Fruit fly (Drosophila melanogaster) whole organism, prepupa: ENCODE results near the gene CG46458.

ENCODE experiments used
- CG10631 ChIP-seq: fragments of 200-800 bp; sonication (Bioruptor generic); optimal IDR thresholded peaks from 2 replicates; lab custom pipeline; 2016; ENCODE audit warnings: missing biosample characterization, missing genetic modification characterization
- CG10669 ChIP-seq: fragments of 200-800 bp; sonication (Bioruptor generic); optimal IDR thresholded peaks from 3 replicates; lab custom pipeline; 2018; ENCODE audit warnings: missing biosample characterization, mild to moderate bottlenecking, missing genetic modification characterization, moderate library complexity
- CG11762 ChIP-seq: fragments of 200-800 bp; sonication (Bioruptor generic); optimal IDR thresholded peaks from 3 replicates; lab custom pipeline; 2016; ENCODE audit warnings: missing biosample characterization, missing genetic modification characterization; ENCODE audit not compliant: insufficient read depth
- CG15336 ChIP-seq: fragments of 200-800 bp; sonication (Bioruptor generic); IDR thresholded peaks from 2 replicates; pipeline ENCODE4 v1.3.6; 2022; ENCODE audit warnings: missing biosample characterization, missing genetic modification characterization
- CG1621 ChIP-seq: fragments of 200-800 bp; sonication (Bioruptor generic); optimal IDR thresholded peaks from 3 replicates; lab custom pipeline; 2018; ENCODE audit warnings: missing biosample characterization, mild to moderate bottlenecking, missing genetic modification characterization
- CG3032 ChIP-seq: fragments of 200-800 bp; optimal IDR thresholded peaks from 2 replicates; lab custom pipeline; 2019; ENCODE audit warnings: missing biosample characterization, mild to moderate bottlenecking, missing genetic modification characterization, moderate library complexity
- CG31627 ChIP-seq: fragments of 200-800 bp; sonication (Bioruptor generic); optimal IDR thresholded peaks from 3 replicates; lab custom pipeline; 2016; ENCODE audit warnings: missing biosample characterization, missing genetic modification characterization
- CG34406 ChIP-seq: fragments of 200-800 bp; sonication (Bioruptor generic); optimal IDR thresholded peaks from 3 replicates; lab custom pipeline; 2016; ENCODE audit warnings: missing biosample characterization, missing genetic modification characterization
- CG4318 ChIP-seq: fragments of 200-800 bp; sonication (Bioruptor generic); optimal IDR thresholded peaks from 3 replicates; lab custom pipeline; 2017; ENCODE audit warnings: missing biosample characterization, mild to moderate bottlenecking, missing genetic modification characterization
- CG6276 ChIP-seq: fragments of 200-800 bp; sonication (Bioruptor generic); optimal IDR thresholded peaks from 2 replicates; lab custom pipeline; 2017; ENCODE audit warnings: missing biosample characterization, mild to moderate bottlenecking, missing genetic modification characterization
- CG6792 ChIP-seq: fragments of 200-800 bp; sonication (Bioruptor generic); optimal IDR thresholded peaks from 3 replicates; lab custom pipeline; 2016; ENCODE audit warnings: missing biosample characterization, missing genetic modification characterization
- CG6808 ChIP-seq: fragments of 200-800 bp; sonication (Bioruptor generic); optimal IDR thresholded peaks from 3 replicates; lab custom pipeline; 2017; ENCODE audit warnings: missing biosample characterization, missing genetic modification characterization, mild to moderate bottlenecking, moderate library complexity, missing genetic modification reagents
- CG7368 ChIP-seq: fragments of 200-800 bp; sonication (Bioruptor generic); optimal IDR thresholded peaks from 3 replicates; lab custom pipeline; 2016; ENCODE audit warnings: missing biosample characterization, missing genetic modification characterization
- CG8119 ChIP-seq: fragments of 200-800 bp; sonication (Bioruptor generic); IDR thresholded peaks from 3 replicates; pipeline ENCODE4 v1.3.6; 2022; ENCODE audit warnings: missing biosample characterization, missing genetic modification characterization
- CG8319 ChIP-seq: fragments of 200-800 bp; sonication (Bioruptor generic); optimal IDR thresholded peaks from 3 replicates; lab custom pipeline; 2016; ENCODE audit warnings: missing biosample characterization, missing genetic modification characterization
- CG8632 ChIP-seq: fragments of 200-800 bp; sonication (Bioruptor generic); optimal IDR thresholded peaks from 3 replicates; lab custom pipeline; 2016; ENCODE audit warnings: missing biosample characterization, missing genetic modification characterization
- CG9139 ChIP-seq: fragments of 200-800 bp; sonication (Bioruptor generic); optimal IDR thresholded peaks from 3 replicates; lab custom pipeline; 2017; ENCODE audit warnings: missing biosample characterization, mild to moderate bottlenecking, missing genetic modification characterization
- Eip75B ChIP-seq: fragments of 200-800 bp; sonication (Bioruptor generic); optimal IDR thresholded peaks from 3 replicates; lab custom pipeline; 2016; ENCODE audit warnings: missing biosample characterization, missing genetic modification characterization
- Eip78C ChIP-seq: fragments of 200-800 bp; sonication (Bioruptor generic); peaks from one replicate; lab custom pipeline; 2016; ENCODE audit warnings: missing biosample characterization, missing genetic modification characterization
- Eip93F ChIP-seq: fragments of 200-800 bp; sonication (Bioruptor generic); optimal IDR thresholded peaks from 2 replicates; lab custom pipeline; 2016; ENCODE audit warnings: missing biosample characterization, mild to moderate bottlenecking, missing genetic modification characterization
- Ets21C ChIP-seq: fragments of 200-800 bp; sonication (Bioruptor generic); optimal IDR thresholded peaks from 3 replicates; lab custom pipeline; 2016; ENCODE audit warnings: missing biosample characterization, missing genetic modification characterization
- Ets96B ChIP-seq: fragments of 200-800 bp; optimal IDR thresholded peaks from 2 replicates; lab custom pipeline; 2019; ENCODE audit warnings: missing biosample characterization, mild to moderate bottlenecking, missing genetic modification characterization, moderate library complexity
- Hr38 ChIP-seq: sonication (Bioruptor generic); optimal IDR thresholded peaks from 2 replicates; lab custom pipeline; 2016; ENCODE audit warnings: missing biosample characterization, missing genetic modification characterization
- Hr39 ChIP-seq: fragments of 200-800 bp; sonication (Bioruptor generic); optimal IDR thresholded peaks from 2 replicates; lab custom pipeline; 2016; ENCODE audit warnings: missing biosample characterization, missing genetic modification characterization
- Lpt ChIP-seq: fragments of 200-800 bp; sonication (Bioruptor generic); optimal IDR thresholded peaks from 3 replicates; lab custom pipeline; 2016; ENCODE audit warnings: missing biosample characterization, missing genetic modification characterization
- Met ChIP-seq: fragments of 200-800 bp; sonication (Bioruptor generic); optimal IDR thresholded peaks from 3 replicates; lab custom pipeline; 2016; ENCODE audit warnings: missing biosample characterization, missing genetic modification characterization
- OdsH ChIP-seq: fragments of 200-800 bp; sonication (Bioruptor generic); optimal IDR thresholded peaks from 3 replicates; lab custom pipeline; 2016; ENCODE audit warnings: missing biosample characterization, missing genetic modification characterization
- Smox ChIP-seq: fragments of 200-800 bp; sonication (Bioruptor generic); optimal IDR thresholded peaks from 3 replicates; lab custom pipeline; 2016; ENCODE audit warnings: missing biosample characterization, missing genetic modification characterization
- Sox102F ChIP-seq: fragments of 200-800 bp; sonication (Bioruptor generic); optimal IDR thresholded peaks from 2 replicates; lab custom pipeline; 2016; ENCODE audit warnings: missing biosample characterization, mild to moderate bottlenecking, missing genetic modification characterization
- Sox15 ChIP-seq: fragments of 200-800 bp; sonication (Bioruptor generic); optimal IDR thresholded peaks from 3 replicates; lab custom pipeline; 2016; ENCODE audit warnings: missing biosample characterization, missing genetic modification characterization
- achi ChIP-seq: fragments of 200-800 bp; sonication (Bioruptor generic); optimal IDR thresholded peaks from 3 replicates; lab custom pipeline; 2016; ENCODE audit warnings: missing biosample characterization, missing genetic modification characterization
- acj6 ChIP-seq: fragments of 200-800 bp; sonication (Bioruptor generic); optimal IDR thresholded peaks from 3 replicates; lab custom pipeline; 2016; ENCODE audit warnings: missing biosample characterization, missing genetic modification characterization
- cyc ChIP-seq: fragments of 200-800 bp; sonication (Bioruptor generic); optimal IDR thresholded peaks from 3 replicates; lab custom pipeline; 2016; ENCODE audit warnings: missing biosample characterization, missing genetic modification characterization
- dac ChIP-seq: fragments of 200-800 bp; sonication (Bioruptor generic); optimal IDR thresholded peaks from 2 replicates; lab custom pipeline; 2017; ENCODE audit warnings: missing biosample characterization, mild to moderate bottlenecking, missing genetic modification characterization
- dsx ChIP-seq: fragments of 200-800 bp; optimal IDR thresholded peaks from 3 replicates; lab custom pipeline; 2019; ENCODE audit warnings: missing biosample characterization, mild to moderate bottlenecking, missing genetic modification characterization, moderate library complexity; ENCODE audit not compliant: poor library complexity, severe bottlenecking
- eg ChIP-seq: fragments of 200-800 bp; sonication (Bioruptor generic); IDR thresholded peaks from 3 replicates; pipeline ENCODE4 v1.3.6; 2022; ENCODE audit warnings: missing biosample characterization, missing genetic modification characterization
- esn ChIP-seq: fragments of 200-800 bp; sonication (Bioruptor generic); optimal IDR thresholded peaks from 2 replicates; lab custom pipeline; 2016; ENCODE audit warnings: missing biosample characterization, mild to moderate bottlenecking, missing genetic modification characterization, moderate library complexity
- fd59A ChIP-seq: fragments of 200-800 bp; sonication (Bioruptor generic); optimal IDR thresholded peaks from 2 replicates; lab custom pipeline; 2017; ENCODE audit warnings: missing biosample characterization, mild to moderate bottlenecking, missing genetic modification characterization, missing genetic modification reagents
- fd85E ChIP-seq: fragments of 200-800 bp; sonication (Bioruptor generic); optimal IDR thresholded peaks from 3 replicates; lab custom pipeline; 2016; ENCODE audit warnings: missing biosample characterization, missing genetic modification characterization
- fkh ChIP-seq: fragments of 200-800 bp; sonication (Bioruptor generic); optimal IDR thresholded peaks from 3 replicates; lab custom pipeline; 2017; ENCODE audit warnings: missing biosample characterization, mild to moderate bottlenecking, missing genetic modification characterization, moderate library complexity
- lz ChIP-seq: fragments of 200-800 bp; sonication (Bioruptor generic); optimal IDR thresholded peaks from 3 replicates; lab custom pipeline; 2016; ENCODE audit warnings: missing biosample characterization, missing genetic modification characterization
- pdm3 ChIP-seq: fragments of 200-800 bp; sonication (Bioruptor generic); optimal IDR thresholded peaks from 3 replicates; lab custom pipeline; 2016; ENCODE audit warnings: missing biosample characterization, missing genetic modification characterization
- spab ChIP-seq: fragments of 200-800 bp; sonication (Bioruptor generic); optimal IDR thresholded peaks from 2 replicates; lab custom pipeline; 2017; ENCODE audit warnings: missing biosample characterization, mild to moderate bottlenecking, missing genetic modification characterization, missing genetic modification reagents
- ss ChIP-seq, 2 experiments: fragments of 200-800 bp; sonication (Bioruptor generic); optimal IDR thresholded peaks; 2 replicates in 1 of 2; 3 replicates in 1 of 2; lab custom pipeline; 2017 to 2018; ENCODE audit warnings: mild to moderate bottlenecking in 2 of 2, missing biosample characterization in 2 of 2, missing genetic modification characterization in 2 of 2, moderate library complexity in 1 of 2
- topi ChIP-seq: fragments of 200-800 bp; sonication (Bioruptor generic); optimal IDR thresholded peaks from 3 replicates; lab custom pipeline; 2016; ENCODE audit warnings: missing biosample characterization, missing genetic modification characterization

Gene CG46458

dm6 chr3R:6914396-6914795 is 43.8 kb downstream of the CG46458 start (continued):
- peak; percentile 94 for TF ChIP-seq Eip75B (GFP tag; lab: Kevin White, UChicago)
- peak; percentile 85 for TF ChIP-seq CG9139 (GFP tag; lab: Kevin White, UChicago)
- TF ChIP-seq Sox102F (GFP tag; lab: Kevin White, UChicago), result peak; percentile 89
- TF ChIP-seq dac (GFP tag; lab: Kevin White, UChicago), result no peak
- TF ChIP-seq topi, result peak; percentile 94
- TF ChIP-seq fd85E (GFP tag; lab: Kevin White, UChicago), result peak; percentile 48
- peak; percentile 68 for TF ChIP-seq Sox15 (GFP tag; lab: Kevin White, UChicago)
- TF ChIP-seq Smox (GFP tag; lab: Kevin White, UChicago), result peak; percentile 88
- TF ChIP-seq CG31627 (GFP tag; lab: Kevin White, UChicago), result peak; percentile 89
- peak; percentile 82 for TF ChIP-seq OdsH (GFP tag; lab: Kevin White, UChicago)
- TF ChIP-seq cyc, result peak; percentile 93
- TF ChIP-seq acj6 (GFP tag; lab: Kevin White, UChicago), result peak; percentile 85
- peak; percentile 92 for TF ChIP-seq Ets96B
- TF ChIP-seq CG34406, result peak; percentile 79
- TF ChIP-seq Hr39 (GFP tag; lab: Kevin White, UChicago), result peak; percentile 91
- peak; percentile 94 for TF ChIP-seq CG3032 (tag; lab: Kevin White, UChicago)
- TF ChIP-seq CG8632 (GFP tag; lab: Kevin White, UChicago), result peak; percentile 82
- TF ChIP-seq Met (GFP tag; lab: Kevin White, UChicago), result peak; percentile 90
- peak; percentile 87 for TF ChIP-seq fd59A (GFP tag; lab: Kevin White, UChicago)
- TF ChIP-seq CG1621 (tag; lab: Kevin White, UChicago), result peak; percentile 90
- TF ChIP-seq CG6808 (GFP tag; lab: Kevin White, UChicago), result peak; percentile 93
- TF ChIP-seq Hr38 (GFP tag; lab: Kevin White, UChicago), result no peak
- TF ChIP-seq Eip93F (GFP tag; lab: Kevin White, UChicago), result peak; percentile 89
- TF ChIP-seq Ets21C (GFP tag; lab: Kevin White, UChicago), result peak; percentile 84
- TF ChIP-seq lz (GFP tag; lab: Kevin White, UChicago), result peak; percentile 90
- peak; percentile 84 for TF ChIP-seq pdm3
- TF ChIP-seq CG6792 (GFP tag; lab: Kevin White, UChicago), result peak; percentile 89
- peak; percentile 79 for TF ChIP-seq CG11762 (GFP tag; lab: Kevin White, UChicago)
- TF ChIP-seq CG4318 (GFP tag; lab: Kevin White, UChicago), result no peak
- peak; percentile 93 for TF ChIP-seq CG10669 (GFP tag; lab: Kevin White, UChicago)

- TF ChIP-seq fkh (peak; percentile 49), Sox15 (GFP tag; lab: Kevin White, UChicago) (peak; percentile 51), CG6808 (GFP tag; lab: Kevin White, UChicago) (peak; percentile 75), dsx (peak; percentile 77), Ets96B (peak; percentile 86), cyc (peak; percentile 59), CG7368 (GFP tag; lab: Kevin White, UChicago) (peak; percentile 74), eg (GFP tag; lab: Robert Waterston, UW) (peak; percentile 84), CG8319 (GFP tag; lab: Kevin White, UChicago) (peak; percentile 47), CG15336 (peak; percentile 78), Lpt (GFP tag; lab: Kevin White, UChicago) (peak; percentile 84), OdsH (GFP tag; lab: Kevin White, UChicago) (peak; percentile 87), dac (GFP tag; lab: Kevin White, UChicago) (peak; percentile 40), pdm3 (peak; percentile 78), achi (GFP tag; lab: Kevin White, UChicago) (peak; percentile 89), esn (GFP tag; lab: Kevin White, UChicago) (peak; percentile 82), spab (GFP tag; lab: Kevin White, UChicago) (peak; percentile 77), Eip75B (GFP tag; lab: Kevin White, UChicago) (peak; percentile 69), Smox (GFP tag; lab: Kevin White, UChicago) (peak; percentile 72), CG6276 (GFP tag; lab: Kevin White, UChicago) (peak; percentile 85), ss (GFP tag; optimal IDR thresholded peaks at IDR 0.05; lab: Kevin White, UChicago) (peak; percentile 72 to 82), Eip93F (GFP tag; lab: Kevin White, UChicago) (no peak), CG10631 (GFP tag; lab: Kevin White, UChicago) (peak; percentile 86), topi (peak; percentile 74), fd59A (GFP tag; lab: Kevin White, UChicago) (peak; percentile 58), Eip78C (peak; percentile 88), CG9139 (GFP tag; lab: Kevin White, UChicago) (peak; percentile 47), CG8119 (GFP tag; lab: Robert Waterston, UW) (peak; percentile 87), CG31627 (GFP tag; lab: Kevin White, UChicago) (peak; percentile 71), CG8632 (GFP tag; lab: Kevin White, UChicago) (peak; percentile 83)
Observed at dm6 chr3R:6912251-6913215, 45.6 kb downstream of the CG46458 start.
